Worm (Caenorhabditis elegans): ENCODE data around the gene T22B2.5.

The T22B2.5 gene

DNA sequence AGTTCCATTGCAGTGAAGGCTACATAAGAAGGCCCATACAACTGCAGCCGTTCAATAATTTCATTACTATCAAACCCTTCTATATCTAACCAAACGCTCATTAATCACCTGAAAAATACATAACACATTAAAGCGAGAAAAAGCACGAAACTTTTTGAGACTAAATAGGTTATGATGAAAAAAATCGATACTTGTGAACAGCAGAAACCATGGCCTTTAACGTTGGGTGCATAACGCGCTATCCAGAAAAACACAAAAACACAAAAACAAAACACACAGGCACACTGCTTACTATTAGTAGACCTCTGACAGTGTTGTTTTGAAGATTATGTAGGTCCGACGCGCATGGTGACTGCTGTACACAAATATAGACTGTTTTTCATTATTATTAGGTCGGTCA, at the start of gene T22B2.5:
TSS of gene T22B2.5 (minus strand) at position 101 of the 400 bp plus-strand sequence.
- no peak for TF ChIP-seq sem-4 (tag; optimal IDR thresholded peaks at IDR 0.05)
- no peak for TF ChIP-seq nhr-6 (tag; optimal IDR thresholded peaks at IDR 0.05)
- TF ChIP-seq crh-2 (tag; optimal IDR thresholded peaks at IDR 0.05), result no peak
- TF ChIP-seq ceh-82 (tag; optimal IDR thresholded peaks at IDR 0.05), result no peak
- TF ChIP-seq nhr-10 (tag; optimal IDR thresholded peaks at IDR 0.05), result no peak
- TF ChIP-seq peb-1 (tag; optimal IDR thresholded peaks at IDR 0.05), result no peak
- no peak for TF ChIP-seq fos-1 (tag; optimal IDR thresholded peaks at IDR 0.05)
- TF ChIP-seq zag-1 (tag; optimal IDR thresholded peaks at IDR 0.05), result no peak
- no peak for TF ChIP-seq alr-1 (tag; optimal IDR thresholded peaks at IDR 0.05)
- TF ChIP-seq unc-39 (tag; optimal IDR thresholded peaks at IDR 0.05), result no peak
- TF ChIP-seq nhr-12 (tag; optimal IDR thresholded peaks at IDR 0.05), result no peak
- no peak for TF ChIP-seq mdl-1 (tag; optimal IDR thresholded peaks at IDR 0.05)
- TF ChIP-seq F13H6.1 (tag; optimal IDR thresholded peaks at IDR 0.05), result no peak
- TF ChIP-seq R02D3.7 (tag; optimal IDR thresholded peaks at IDR 0.05), result no peak
- no peak for TF ChIP-seq sma-9 (GFP tag; optimal IDR thresholded peaks at IDR 0.05)
- TF ChIP-seq sma-9 (tag; optimal IDR thresholded peaks at IDR 0.05), result no peak

ce11 chrX:3960345-3960744, 49.2 kb upstream of the T22B2.5 start:
- TF ChIP-seq ceh-82 (tag; optimal IDR thresholded peaks at IDR 0.05) (no peak), unc-55 (GFP tag; optimal IDR thresholded peaks at IDR 0.05) (peak; percentile 16), sma-9 (GFP tag; optimal IDR thresholded peaks at IDR 0.05) (no peak), sma-9 (tag; optimal IDR thresholded peaks at IDR 0.05) (no peak), nhr-77 (tag; optimal IDR thresholded peaks at IDR 0.05) (no peak)

DNA sequence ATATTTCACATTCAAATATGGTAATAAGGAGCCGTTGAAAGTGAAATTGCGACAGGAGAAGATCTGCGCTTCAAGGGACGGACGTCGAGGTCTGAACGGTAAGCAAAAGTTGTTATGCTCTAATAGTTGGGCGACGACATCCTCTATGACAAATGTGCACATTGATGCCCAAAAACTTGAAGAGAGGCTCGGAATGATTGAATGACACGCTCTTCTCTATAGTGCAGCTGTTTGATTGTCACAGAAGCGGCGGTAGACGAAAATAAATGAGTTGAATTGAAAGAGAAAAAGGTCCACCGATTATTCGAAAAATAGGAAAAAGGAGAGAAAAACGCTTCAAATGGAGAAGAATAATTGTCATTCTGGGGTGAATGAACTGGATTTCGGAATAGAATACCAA, 48.0 kb upstream of the T22B2.5 start:
- TF ChIP-seq ztf-4 (tag; optimal IDR thresholded peaks at IDR 0.05), result no peak
- TF ChIP-seq ama-1 (optimal IDR thresholded peaks at IDR 0.05), result no peak
- no peak for TF ChIP-seq C34F6.9 (tag; optimal IDR thresholded peaks at IDR 0.05)

ce11 chrX:3958252-3958651, 47.1 kb upstream of the T22B2.5 start, which contains the start of gene lin-18:
lin-18 (plus strand) TSS chrX:3958552.
- TF ChIP-seq blmp-1 (tag; optimal IDR thresholded peaks at IDR 0.05; ENCODE audit: insufficient read depth), result peak; percentile 52
- TF ChIP-seq zag-1 (tag; optimal IDR thresholded peaks at IDR 0.05), result no peak
- no peak for TF ChIP-seq lin-13 (GFP tag; optimal IDR thresholded peaks at IDR 0.05)
- no peak for TF ChIP-seq unc-62 (GFP tag; optimal IDR thresholded peaks at IDR 0.05)
- TF ChIP-seq peb-1 (tag; optimal IDR thresholded peaks at IDR 0.05), result no peak
- no peak for TF ChIP-seq nhr-237 (tag; optimal IDR thresholded peaks at IDR 0.05)

ce11 chrX:3957475-3958204, 46.5 kb upstream of the T22B2.5 start:
- TF ChIP-seq ztf-4 (tag; optimal IDR thresholded peaks at IDR 0.05) (no peak), unc-62 (GFP tag; optimal IDR thresholded peaks at IDR 0.05) (no peak), C34F6.9 (tag; optimal IDR thresholded peaks at IDR 0.05) (peak; percentile 9), nhr-25 (tag; optimal IDR thresholded peaks at IDR 0.05) (no peak), sem-4 (tag; optimal IDR thresholded peaks at IDR 0.05) (peak; percentile 33)

ce11 chrX:3952737-3953136, 41.6 kb upstream of the T22B2.5 start:
- TF ChIP-seq ama-1 (optimal IDR thresholded peaks at IDR 0.05), result no peak
- TF ChIP-seq ztf-11 (tag; optimal IDR thresholded peaks at IDR 0.05), result no peak
- no peak for TF ChIP-seq dmd-4 (tag; optimal IDR thresholded peaks at IDR 0.05)
- no peak for TF ChIP-seq sem-4 (tag; optimal IDR thresholded peaks at IDR 0.05)
- TF ChIP-seq egl-27 (tag; optimal IDR thresholded peaks at IDR 0.05), result no peak
- no peak for TF ChIP-seq nhr-77 (tag; optimal IDR thresholded peaks at IDR 0.05)
- no peak for TF ChIP-seq lsy-2 (tag; optimal IDR thresholded peaks at IDR 0.05)
- no peak for TF ChIP-seq lin-39 (tag; optimal IDR thresholded peaks at IDR 0.05)
- TF ChIP-seq mbf-1 (tag; optimal IDR thresholded peaks at IDR 0.05), result no peak

All from whole organism, L2 larva.